Worm (Caenorhabditis elegans): Measurements from ENCODE around the gene aakg-4.

DNA sequence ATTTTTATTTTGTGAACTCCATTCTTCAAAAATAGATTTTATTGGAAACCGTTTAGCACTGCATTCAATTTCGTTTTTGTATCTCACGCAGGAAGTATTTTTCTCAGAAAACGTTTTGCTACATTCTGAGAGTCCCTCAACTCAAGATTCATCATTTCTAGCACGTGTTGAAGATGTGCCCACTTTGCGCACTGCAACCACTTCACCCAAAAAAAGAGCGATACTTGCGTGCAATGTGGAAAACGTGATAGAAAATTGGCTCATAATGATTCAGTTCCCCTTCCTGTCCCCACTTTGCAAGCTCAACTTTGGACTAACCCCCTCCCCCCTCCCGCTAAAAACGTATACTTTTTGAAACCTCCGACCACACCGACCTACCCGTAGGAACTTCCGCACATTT is 54.1 kb downstream of the aakg-4 start:
- TF ChIP-seq nhr-84 (tag; optimal IDR thresholded peaks at IDR 0.05) (no peak), lir-3 (tag; optimal IDR thresholded peaks at IDR 0.05; ENCODE audit: poor library complexity) (no peak), unc-62 (GFP tag; optimal IDR thresholded peaks at IDR 0.05) (no peak), lin-15B (tag; optimal IDR thresholded peaks at IDR 0.05) (no peak), ztf-11 (tag; optimal IDR thresholded peaks at IDR 0.05) (no peak)
